Worm (Caenorhabditis elegans) whole organism, early embryonic: ENCODE data around the gene scl-8.

ENCODE experiments used
- B0310.2 ChIP-seq: sonication (generic microtip); optimal IDR thresholded peaks from 2 replicates; lab custom pipeline; 2016; ENCODE audit warnings: mild to moderate bottlenecking, missing genetic modification characterization, missing compliant biosample characterization
- aly-1 ChIP-seq: sonication (generic microtip); optimal IDR thresholded peaks from 2 replicates; lab custom pipeline; 2016; ENCODE audit warnings: missing genetic modification characterization, missing compliant biosample characterization
- ama-1 ChIP-seq: fragments of 150-350 bp; optimal IDR thresholded peaks from 2 replicates; lab custom pipeline; 2014
- ets-7 ChIP-seq: sonication (generic microtip); optimal IDR thresholded peaks from 2 replicates; lab custom pipeline; 2016; ENCODE audit warnings: missing genotype, missing genetic modification characterization, missing compliant biosample characterization
- hmbx-1 ChIP-seq: sonication (generic microtip); optimal IDR thresholded peaks from 2 replicates; lab custom pipeline; 2016; ENCODE audit warnings: mild to moderate bottlenecking, missing genetic modification characterization, missing compliant biosample characterization
- hmg-4 ChIP-seq: fragments of 200-800 bp; sonication (Bioruptor generic); optimal IDR thresholded peaks from 2 replicates; lab custom pipeline; 2018; ENCODE audit warnings: mild to moderate bottlenecking, missing genetic modification characterization, missing compliant biosample characterization
- hnd-1 ChIP-seq: sonication (generic microtip); optimal IDR thresholded peaks from 2 replicates; lab custom pipeline; 2016; ENCODE audit warnings: missing genetic modification characterization, missing compliant biosample characterization
- tbx-11 ChIP-seq: fragments of 200-800 bp; sonication (Bioruptor generic); IDR thresholded peaks from 2 replicates; pipeline ENCODE4 v1.3.6; 2022; ENCODE audit warnings: missing genetic modification characterization, missing compliant biosample characterization
- tbx-37 ChIP-seq: fragments of 200-800 bp; sonication (Bioruptor generic); conservative IDR thresholded peaks from 2 replicates; pipeline ENCODE4 v1.3.6; 2022; ENCODE audit warnings: missing genetic modification reagents, missing genetic modification characterization, missing compliant biosample characterization

DNA sequence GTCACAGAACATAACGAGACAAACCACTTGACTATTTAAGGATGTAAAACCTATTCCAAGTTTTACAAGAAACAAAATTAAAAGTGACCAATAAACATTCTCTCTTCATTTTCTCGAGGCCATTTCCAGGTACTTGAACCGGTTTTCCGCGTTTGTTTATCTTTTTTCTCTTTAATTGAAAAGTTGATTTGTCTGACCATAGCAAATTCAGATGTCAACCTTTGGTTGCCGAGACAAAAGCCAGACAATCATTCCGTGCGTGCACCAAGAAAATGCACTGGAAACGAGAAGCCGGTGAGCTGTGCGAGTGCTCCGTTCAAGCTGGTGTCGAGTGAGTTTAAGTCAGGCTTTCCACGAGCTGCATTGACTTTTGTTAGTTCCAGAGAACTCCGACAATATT is 10.6 kb downstream of the scl-8 start:
- TF ChIP-seq tbx-37 (GFP tag; lab: Robert Waterston, UW) (no peak), ama-1 (no peak), hmg-4 (GFP tag; lab: Kevin White, UChicago) (no peak), tbx-11 (no peak), hmbx-1 (tag; lab: Kevin White, UChicago) (no peak), aly-1 (tag; lab: Kevin White, UChicago) (no peak), B0310.2 (no peak), ets-7 (no peak), hnd-1 (tag; lab: Kevin White, UChicago) (no peak)
